Worm (Caenorhabditis elegans): ENCODE data around the gene ltah-1.1.

- TF ChIP-seq W03F9.2 (tag; optimal IDR thresholded peaks at IDR 0.05) (no peak), him-1 (tag; optimal IDR thresholded peaks at IDR 0.05) (no peak)
These were observed 43.4 kb upstream of the ltah-1.1 start, which contains the start of gene sre-16 for ce11 chrIV:12236011-12236410.
